Worm (Caenorhabditis elegans) whole organism, L1 larva: Measurements from ENCODE around the gene C28F5.1.

Source experiments
- C16A3.4 ChIP-seq: fragments of 150-350 bp; optimal IDR thresholded peaks from 2 replicates; lab custom pipeline; 2014; ENCODE audit warnings: missing biosample characterization, missing genetic modification characterization
- C34B4.2 ChIP-seq: sonication (generic microtip); optimal IDR thresholded peaks from 2 replicates; lab custom pipeline; 2017; ENCODE audit warnings: mild to moderate bottlenecking, missing genetic modification characterization, missing compliant biosample characterization
- F16B12.6 ChIP-seq: fragments of 150-350 bp; optimal IDR thresholded peaks from 2 replicates; lab custom pipeline; 2014; ENCODE audit warnings: missing biosample characterization, missing genetic modification characterization
- aly-2 ChIP-seq: fragments of 150-350 bp; optimal IDR thresholded peaks from 2 replicates; lab custom pipeline; 2014; ENCODE audit warnings: missing biosample characterization, missing genetic modification characterization
- ama-1 ChIP-seq: fragments of 150-350 bp; optimal IDR thresholded peaks from 2 replicates; lab custom pipeline; 2014
- blmp-1 ChIP-seq: fragments of 150-350 bp; optimal IDR thresholded peaks from 2 replicates; lab custom pipeline; 2014; ENCODE audit warnings: missing biosample characterization, missing genetic modification characterization
- ceh-8 ChIP-seq: fragments of 200-800 bp; sonication (Bioruptor generic); optimal IDR thresholded peaks from 2 replicates; lab custom pipeline; 2018; ENCODE audit warnings: mild to moderate bottlenecking, missing genetic modification characterization, moderate library complexity, missing compliant biosample characterization
- ces-1 ChIP-seq: fragments of 150-350 bp; optimal IDR thresholded peaks from 2 replicates; lab custom pipeline; 2014; ENCODE audit warnings: missing biosample characterization, missing genetic modification reagents, missing genetic modification characterization
- dpl-1 ChIP-seq, 3 experiments: fragments of 150-350 bp in 2 of 3; sonication (generic microtip) in 1 of 3; optimal IDR thresholded peaks; 2 replicates each; lab custom pipeline; 2014 to 2017; ENCODE audit warnings: missing biosample characterization in 3 of 3, missing genetic modification characterization in 3 of 3, missing genetic modification reagents in 3 of 3
- dsc-1 ChIP-seq: sonication (generic microtip); optimal IDR thresholded peaks from 2 replicates; lab custom pipeline; 2016; ENCODE audit warnings: mild to moderate bottlenecking, missing genetic modification characterization, missing compliant biosample characterization
- efl-3 ChIP-seq: fragments of 200-800 bp; sonication (Bioruptor generic); optimal IDR thresholded peaks from 2 replicates; lab custom pipeline; 2018; ENCODE audit warnings: mild to moderate bottlenecking, missing genetic modification characterization, missing compliant biosample characterization
- egl-13 ChIP-seq: sonication (generic microtip); optimal IDR thresholded peaks from 2 replicates; lab custom pipeline; 2016; ENCODE audit warnings: missing genotype, missing genetic modification reagents, missing genetic modification characterization, missing compliant biosample characterization
- egl-27 ChIP-seq, 2 experiments: fragments of 150-350 bp in 1 of 2; sonication (generic microtip); optimal IDR thresholded peaks; 3 replicates each; lab custom pipeline; 2017 to 2018; ENCODE audit warnings: missing biosample characterization in 2 of 2, missing genetic modification characterization in 2 of 2, missing genetic modification reagents in 2 of 2
- elt-2 ChIP-seq: sonication (generic microtip); optimal IDR thresholded peaks from 2 replicates; lab custom pipeline; 2016; ENCODE audit warnings: missing genetic modification characterization, mild to moderate bottlenecking, inconsistent platforms, missing compliant biosample characterization, missing genetic modification reagents
- ets-5 ChIP-seq: fragments of 200-800 bp; sonication (Bioruptor generic); IDR thresholded peaks from 2 replicates; pipeline ENCODE4 v1.3.6; 2022; ENCODE audit warnings: missing genetic modification characterization, missing compliant biosample characterization
- fkh-4 ChIP-seq: sonication (generic microtip); optimal IDR thresholded peaks from 2 replicates; lab custom pipeline; 2016; ENCODE audit warnings: missing compliant biosample characterization, missing genetic modification characterization, borderline replicate concordance
- grh-1 ChIP-seq: fragments of 200-800 bp; sonication (Bioruptor generic); IDR thresholded peaks from 2 replicates; pipeline ENCODE4 v1.3.6; 2022; ENCODE audit warnings: missing genetic modification reagents, missing genetic modification characterization, missing compliant biosample characterization
- hlh-17 ChIP-seq: fragments of 200-800 bp; sonication (Bioruptor generic); optimal IDR thresholded peaks from 2 replicates; lab custom pipeline; 2018; ENCODE audit warnings: missing genetic modification characterization, mild to moderate bottlenecking, missing compliant biosample characterization, moderate library complexity, borderline replicate concordance
- hlh-4 ChIP-seq: sonication (generic microtip); optimal IDR thresholded peaks from 2 replicates; lab custom pipeline; 2016; ENCODE audit warnings: mild to moderate bottlenecking, missing genetic modification characterization, missing compliant biosample characterization
- hpl-2 ChIP-seq: fragments of 150-350 bp; optimal IDR thresholded peaks from 2 replicates; lab custom pipeline; 2014; ENCODE audit warnings: missing biosample characterization, missing genetic modification reagents, missing genetic modification characterization
- irx-1 ChIP-seq: sonication (generic microtip); optimal IDR thresholded peaks from 2 replicates; lab custom pipeline; 2016; ENCODE audit warnings: missing genetic modification characterization, missing compliant biosample characterization
- jun-1 ChIP-seq: fragments of 150-350 bp; optimal IDR thresholded peaks from 2 replicates; lab custom pipeline; 2014; ENCODE audit warnings: missing biosample characterization, missing genetic modification reagents, missing genetic modification characterization
- lin-14 ChIP-seq: fragments of 200-800 bp; sonication (Bioruptor generic); optimal IDR thresholded peaks from 2 replicates; lab custom pipeline; 2018; ENCODE audit warnings: mild to moderate bottlenecking, missing genetic modification characterization, moderate library complexity, missing compliant biosample characterization
- lin-35 ChIP-seq, 2 experiments: fragments of 150-350 bp; optimal IDR thresholded peaks; 2 replicates each; lab custom pipeline; 2014; ENCODE audit warnings: missing biosample characterization in 2 of 2, missing genetic modification characterization in 2 of 2, missing genetic modification reagents in 2 of 2
- lin-39 ChIP-seq: fragments of 150-350 bp; optimal IDR thresholded peaks from 2 replicates; lab custom pipeline; 2014; ENCODE audit warnings: missing biosample characterization, missing genetic modification reagents, missing genetic modification characterization
- lsy-2 ChIP-seq, 2 experiments: fragments of 150-350 bp; optimal IDR thresholded peaks; 2 replicates each; lab custom pipeline; 2014; ENCODE audit warnings: missing biosample characterization in 2 of 2, missing genetic modification characterization in 2 of 2
- mdl-1 ChIP-seq, 2 experiments: fragments of 150-350 bp; optimal IDR thresholded peaks; 2 replicates each; lab custom pipeline; 2014 to 2017; ENCODE audit warnings: missing biosample characterization in 2 of 2, missing genetic modification characterization in 2 of 2, inconsistent platforms in 1 of 2
- mep-1 ChIP-seq: fragments of 150-350 bp; optimal IDR thresholded peaks from 2 replicates; lab custom pipeline; 2014; ENCODE audit warnings: missing biosample characterization, missing genetic modification characterization
- nhr-19 ChIP-seq: fragments of 200-800 bp; sonication (Bioruptor generic); conservative IDR thresholded peaks from 2 replicates; pipeline ENCODE4 v1.3.6; 2022; ENCODE audit warnings: missing genetic modification characterization, missing compliant biosample characterization
- nhr-20 ChIP-seq: sonication (generic microtip); optimal IDR thresholded peaks from 2 replicates; lab custom pipeline; 2016; ENCODE audit warnings: mild to moderate bottlenecking, missing genetic modification characterization, missing compliant biosample characterization
- nhr-47 ChIP-seq: sonication (generic microtip); optimal IDR thresholded peaks from 2 replicates; lab custom pipeline; 2016; ENCODE audit warnings: mild to moderate bottlenecking, missing genetic modification characterization, moderate library complexity, missing compliant biosample characterization
- nhr-71 ChIP-seq: sonication (generic microtip); optimal IDR thresholded peaks from 2 replicates; lab custom pipeline; 2016; ENCODE audit warnings: mild to moderate bottlenecking, missing genetic modification characterization, moderate library complexity, missing compliant biosample characterization
- nhr-77 ChIP-seq: fragments of 150-350 bp; optimal IDR thresholded peaks from 2 replicates; lab custom pipeline; 2014; ENCODE audit warnings: missing biosample characterization, missing genetic modification characterization
- nhr-85 ChIP-seq: sonication (generic microtip); peaks from one replicate; lab custom pipeline; 2016; ENCODE audit warnings: missing genetic modification characterization, inconsistent platforms, missing compliant biosample characterization
- nhr-90 ChIP-seq: sonication (generic microtip); optimal IDR thresholded peaks from 2 replicates; lab custom pipeline; 2016; ENCODE audit warnings: mild to moderate bottlenecking, missing genetic modification characterization, missing compliant biosample characterization; ENCODE audit not compliant: poor library complexity
- pax-3 ChIP-seq: fragments of 200-800 bp; sonication (Bioruptor generic); optimal IDR thresholded peaks from 2 replicates; lab custom pipeline; 2018; ENCODE audit warnings: mild to moderate bottlenecking, missing genetic modification characterization, moderate library complexity, missing compliant biosample characterization
- skn-1 ChIP-seq: fragments of 150-350 bp; optimal IDR thresholded peaks from 2 replicates; lab custom pipeline; 2014; ENCODE audit warnings: missing biosample characterization, missing genetic modification characterization
- snpc-4 ChIP-seq: fragments of 150-350 bp; optimal IDR thresholded peaks from 2 replicates; lab custom pipeline; 2014; ENCODE audit warnings: missing biosample characterization, missing genetic modification characterization
- sox-4 ChIP-seq: sonication (generic microtip); optimal IDR thresholded peaks from 2 replicates; lab custom pipeline; 2016; ENCODE audit warnings: missing genetic modification characterization, missing compliant biosample characterization
- sptf-1 ChIP-seq: fragments of 150-350 bp; optimal IDR thresholded peaks from 2 replicates; lab custom pipeline; 2014; ENCODE audit warnings: missing biosample characterization, missing genetic modification characterization
- swsn-7 ChIP-seq: sonication (generic microtip); optimal IDR thresholded peaks from 2 replicates; lab custom pipeline; 2016; ENCODE audit warnings: missing genetic modification characterization, missing compliant biosample characterization
- unc-86 ChIP-seq: sonication (generic microtip); optimal IDR thresholded peaks from 2 replicates; lab custom pipeline; 2016; ENCODE audit warnings: missing genetic modification characterization, missing compliant biosample characterization
- vab-15 ChIP-seq: sonication (generic microtip); optimal IDR thresholded peaks from 2 replicates; lab custom pipeline; 2017; ENCODE audit warnings: missing genotype, mild to moderate bottlenecking, missing genetic modification characterization, missing compliant biosample characterization
- xbp-1 ChIP-seq: sonication (generic microtip); optimal IDR thresholded peaks from 2 replicates; lab custom pipeline; 2016; ENCODE audit warnings: missing genetic modification characterization, missing compliant biosample characterization
- ztf-11 ChIP-seq, 2 experiments: sonication (generic microtip); optimal IDR thresholded peaks; 2 replicates each; lab custom pipeline; 2016 to 2017; ENCODE audit warnings: missing genetic modification characterization in 2 of 2, missing biosample characterization in 1 of 2, missing compliant biosample characterization in 1 of 2

C28F5.1 gene

ce11 chrII:7531478-7531877 is 26.4 kb downstream of the C28F5.1 start (continued):
- TF ChIP-seq lin-14 (no peak), ceh-8 (GFP tag; lab: Kevin White, UChicago) (no peak), lin-39 (tag; lab: Kevin White, UChicago) (no peak), C16A3.4 (tag; lab: Kevin White, UChicago) (no peak), hpl-2 (GFP tag; lab: Kevin White, UChicago) (no peak), elt-2 (tag; lab: Kevin White, UChicago) (no peak), mdl-1 (tag; optimal IDR thresholded peaks at IDR 0.05; lab: Kevin White, UChicago) (no peak), ces-1 (no peak), hlh-17 (GFP tag; lab: Kevin White, UChicago) (no peak), C34B4.2 (tag; lab: Kevin White, UChicago) (no peak), snpc-4 (tag; lab: Kevin White, UChicago) (no peak), nhr-19 (GFP tag; lab: Robert Waterston, UW) (no peak), hlh-4 (tag; lab: Kevin White, UChicago) (no peak), grh-1 (peak; percentile 62; the same call in 1 of the 2 replicates), mep-1 (no peak), F16B12.6 (tag; lab: Kevin White, UChicago) (no peak), sptf-1 (tag; lab: Kevin White, UChicago) (no peak), nhr-77 (no peak), ama-1 (lab: Kevin White, UChicago) (no peak)

ce11 chrII:7534369-7534768 is 29.3 kb downstream of the C28F5.1 start, which contains the start of gene wrt-10:
Gene wrt-10, minus strand, starts transcription at chrII:7534563.
- TF ChIP-seq blmp-1 (tag; lab: Kevin White, UChicago) (peak; percentile 91), nhr-85 (tag; lab: Kevin White, UChicago) (peak; percentile 57), C16A3.4 (tag; lab: Kevin White, UChicago) (no peak)

ce11 chrII:7534934-7535333 is 29.8 kb downstream of the C28F5.1 start, which contains the start of gene ZK1290.13:
Gene ZK1290.13, plus strand, starts transcription at chrII:7535006.
- TF ChIP-seq lin-35 (GFP tag; optimal IDR thresholded peaks at IDR 0.05; lab: Kevin White, UChicago) (no peak), fkh-4 (tag; lab: Kevin White, UChicago) (no peak), jun-1 (tag; lab: Kevin White, UChicago) (no peak), lsy-2 (tag; optimal IDR thresholded peaks at IDR 0.05; lab: Kevin White, UChicago) (no peak), sox-4 (tag; lab: Kevin White, UChicago) (no peak), ama-1 (lab: Kevin White, UChicago) (no peak), pax-3 (tag; lab: Kevin White, UChicago) (no peak), aly-2 (tag; lab: Kevin White, UChicago) (no peak)

- peak; percentile 65 to 87 (median 76) for TF ChIP-seq dpl-1 (GFP tag; optimal IDR thresholded peaks at IDR 0.05; lab: Kevin White, UChicago)
- peak; percentile 17 for TF ChIP-seq swsn-7
- peak; percentile 60 for TF ChIP-seq lin-14
- TF ChIP-seq irx-1, result no peak
- TF ChIP-seq C16A3.4 (tag; lab: Kevin White, UChicago), result peak; percentile 72
- TF ChIP-seq ztf-11 (tag; optimal IDR thresholded peaks at IDR 0.05; lab: Kevin White, UChicago), result peak in 1 of 2 experiments; percentile 28
- peak; percentile 37 for TF ChIP-seq skn-1 (tag; lab: Kevin White, UChicago)
- TF ChIP-seq nhr-71 (tag; lab: Kevin White, UChicago), result peak; percentile 62
- no peak for TF ChIP-seq ama-1 (lab: Kevin White, UChicago)
- TF ChIP-seq efl-3 (GFP tag; lab: Kevin White, UChicago), result no peak
- no peak for TF ChIP-seq dsc-1 (tag; lab: Kevin White, UChicago)
- peak; percentile 13 for TF ChIP-seq nhr-85 (tag; lab: Kevin White, UChicago)
- no peak for TF ChIP-seq unc-86 (tag; lab: Kevin White, UChicago)
- peak; percentile 38 for TF ChIP-seq nhr-47 (tag; lab: Kevin White, UChicago)
- peak; percentile 58 for TF ChIP-seq nhr-20 (tag; lab: Kevin White, UChicago)
- peak; percentile 18 for TF ChIP-seq vab-15 (tag; lab: Kevin White, UChicago)
- TF ChIP-seq snpc-4 (tag; lab: Kevin White, UChicago), result peak; percentile 8
- no peak for TF ChIP-seq lin-39 (tag; lab: Kevin White, UChicago)
- no peak for TF ChIP-seq ets-5 (GFP tag; lab: Robert Waterston, UW)
- TF ChIP-seq nhr-90 (tag; lab: Kevin White, UChicago), result peak; percentile 11
- TF ChIP-seq egl-27 (tag; optimal IDR thresholded peaks at IDR 0.05; lab: Kevin White, UChicago), result no peak
- peak; percentile 56 for TF ChIP-seq mep-1
- TF ChIP-seq xbp-1 (tag; lab: Kevin White, UChicago), result peak; percentile 53
- TF ChIP-seq elt-2 (tag; lab: Kevin White, UChicago), result no peak
- TF ChIP-seq egl-13 (tag; lab: Kevin White, UChicago), result no peak
Observed at ce11 chrII:7537603-7538230, 32.6 kb downstream of the C28F5.1 start, which contains the start of gene nfi-1. Gene nfi-1, plus strand, starts transcription at chrII:7538180.
